Worm (Caenorhabditis elegans): ENCODE data around the gene str-61.

- TF ChIP-seq isw-1 (GFP tag; IDR thresholded peaks at IDR 0.05) (no peak), nhr-237 (tag; optimal IDR thresholded peaks at IDR 0.05) (no peak), nhr-47 (tag; optimal IDR thresholded peaks at IDR 0.05) (no peak), fkh-10 (GFP tag; optimal IDR thresholded peaks at IDR 0.05) (no peak), unc-30 (tag; optimal IDR thresholded peaks at IDR 0.05) (no peak), tlp-1 (tag; optimal IDR thresholded peaks at IDR 0.05) (no peak), lin-39 (tag; optimal IDR thresholded peaks at IDR 0.05) (no peak), nhr-11 (tag; optimal IDR thresholded peaks at IDR 0.05) (no peak), elt-3 (tag; optimal IDR thresholded peaks at IDR 0.05) (no peak), efl-1 (optimal IDR thresholded peaks at IDR 0.05) (no peak), efl-1 (GFP tag; optimal IDR thresholded peaks at IDR 0.05 in 1 of 2) (no peak), lsy-2 (tag; optimal IDR thresholded peaks at IDR 0.05) (no peak), unc-130 (tag; optimal IDR thresholded peaks at IDR 0.05) (no peak), sup-37 (GFP tag; optimal IDR thresholded peaks at IDR 0.05) (no peak), ztf-11 (tag; optimal IDR thresholded peaks at IDR 0.05) (no peak)
Observed at ce11 chrV:16620874-16621273, 50.2 kb downstream of the str-61 start, which contains the start of gene Y70C5A.3.

Data from whole organism, L1 larva.